Fruit fly (Drosophila melanogaster) Kc167 (cell line): ENCODE measurements around the gene CG3408.

Experiments
- Myc ChIP-seq: fragments of >200 bp; optimal IDR thresholded peaks from 2 replicates; lab custom pipeline; 2017; ENCODE audit warnings: missing external identifiers
- Sin3A ChIP-seq: fragments of >200 bp; optimal IDR thresholded peaks from 2 replicates; lab custom pipeline; 2018; ENCODE audit warnings: missing external identifiers
- h ChIP-seq: fragments of >200 bp; optimal IDR thresholded peaks from 3 replicates; lab custom pipeline; 2018; ENCODE audit warnings: missing external identifiers
- insv ChIP-seq: fragments of >200 bp; optimal IDR thresholded peaks from 3 replicates; lab custom pipeline; 2018; ENCODE audit warnings: missing external identifiers
- psq ChIP-seq: fragments of >200 bp; optimal IDR thresholded peaks from 2 replicates; lab custom pipeline; 2017; ENCODE audit warnings: missing external identifiers
- ttk ChIP-seq: sonication (Bioruptor generic); optimal IDR thresholded peaks from 2 replicates; lab custom pipeline; 2017; ENCODE audit warnings: missing external identifiers

The CG3408 gene

dm6 chr3L:9471151-9471903 is 38.1 kb downstream of the CG3408 start:
- TF ChIP-seq h (lab: Kevin White, UChicago) (no peak), psq (lab: Kevin White, UChicago) (no peak), Sin3A (lab: Kevin White, UChicago) (no peak), ttk (lab: Kevin White, UChicago) (no peak), Myc (lab: Kevin White, UChicago) (no peak), insv (lab: Kevin White, UChicago) (no peak)

- TF ChIP-seq insv (lab: Kevin White, UChicago), result no peak
These were observed 40.3 kb downstream of the CG3408 start for dm6 chr3L:9469079-9469478.

DNA sequence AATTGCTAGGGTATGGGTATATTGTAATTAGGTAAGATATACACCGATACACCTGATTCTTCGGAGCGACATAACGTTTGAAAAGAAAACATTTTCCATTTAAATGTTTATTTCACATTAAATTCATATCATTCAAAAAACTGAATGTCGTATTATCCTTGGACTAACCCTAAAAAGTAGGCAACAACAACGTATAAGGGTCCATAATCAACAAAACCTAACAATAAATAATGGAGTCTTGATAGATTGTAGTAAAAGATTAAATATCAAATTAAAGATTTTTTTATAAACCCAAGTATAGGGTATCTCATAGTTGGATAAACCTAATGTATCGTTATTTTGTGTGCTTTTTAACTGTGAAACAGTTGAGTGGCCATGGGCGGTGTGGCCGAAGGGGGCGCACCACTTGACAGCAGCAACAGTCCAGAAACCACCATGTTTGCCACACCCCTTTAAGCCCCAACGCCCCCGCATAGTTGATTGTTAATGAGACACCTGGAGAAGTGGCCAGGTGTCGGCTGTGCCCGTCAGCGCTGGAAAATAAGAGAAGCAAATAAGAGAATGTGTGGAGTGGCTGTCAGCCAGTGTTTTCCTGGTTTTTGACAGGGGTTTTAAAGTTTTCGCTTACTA is 41.0 kb downstream of the CG3408 start:
- no peak for TF ChIP-seq insv (lab: Kevin White, UChicago)
- TF ChIP-seq ttk (lab: Kevin White, UChicago), result no peak
- no peak for TF ChIP-seq Sin3A (lab: Kevin White, UChicago)
- TF ChIP-seq h (lab: Kevin White, UChicago), result no peak
- no peak for TF ChIP-seq psq (lab: Kevin White, UChicago)
- no peak for TF ChIP-seq Myc (lab: Kevin White, UChicago)

- TF ChIP-seq psq (lab: Kevin White, UChicago) (no peak), Sin3A (lab: Kevin White, UChicago) (no peak), ttk (lab: Kevin White, UChicago) (no peak), insv (lab: Kevin White, UChicago) (no peak), h (lab: Kevin White, UChicago) (no peak), Myc (lab: Kevin White, UChicago) (no peak)
These were observed 41.6 kb downstream of the CG3408 start for dm6 chr3L:9467763-9468206.

DNA sequence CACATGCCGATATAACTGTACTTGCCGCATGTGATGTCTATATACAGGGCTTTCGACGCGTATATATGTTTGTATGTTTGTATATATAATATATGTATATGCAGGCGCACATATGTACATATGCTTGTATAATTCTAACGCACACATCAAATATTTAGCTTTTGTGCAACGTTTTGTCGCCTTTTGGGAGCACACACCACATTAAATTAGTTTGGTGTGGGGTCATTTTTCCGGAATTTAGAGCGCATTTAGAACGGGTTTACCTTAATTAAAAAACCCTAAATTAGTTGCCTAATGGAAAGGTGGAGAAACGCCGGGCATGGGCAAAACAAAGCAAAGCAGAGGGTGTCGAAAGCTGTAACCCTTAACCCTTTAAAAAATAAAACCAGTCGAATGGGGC is 42.1 kb downstream of the CG3408 start:
- TF ChIP-seq psq (lab: Kevin White, UChicago), result no peak
- TF ChIP-seq Sin3A (lab: Kevin White, UChicago), result no peak
- TF ChIP-seq ttk (lab: Kevin White, UChicago), result no peak
- no peak for TF ChIP-seq insv (lab: Kevin White, UChicago)
- TF ChIP-seq h (lab: Kevin White, UChicago), result no peak
- no peak for TF ChIP-seq Myc (lab: Kevin White, UChicago)

dm6 chr3L:9466595-9466994 is 42.8 kb downstream of the CG3408 start:
- TF ChIP-seq Myc (lab: Kevin White, UChicago) (no peak), psq (lab: Kevin White, UChicago) (no peak), Sin3A (lab: Kevin White, UChicago) (no peak), ttk (lab: Kevin White, UChicago) (no peak), insv (lab: Kevin White, UChicago) (no peak), h (lab: Kevin White, UChicago) (no peak)

dm6 chr3L:9465652-9466244 is 43.6 kb downstream of the CG3408 start:
- TF ChIP-seq psq (lab: Kevin White, UChicago) (no peak), Sin3A (lab: Kevin White, UChicago) (no peak), ttk (lab: Kevin White, UChicago) (no peak), insv (lab: Kevin White, UChicago) (no peak), h (lab: Kevin White, UChicago) (no peak), Myc (lab: Kevin White, UChicago) (no peak)

DNA sequence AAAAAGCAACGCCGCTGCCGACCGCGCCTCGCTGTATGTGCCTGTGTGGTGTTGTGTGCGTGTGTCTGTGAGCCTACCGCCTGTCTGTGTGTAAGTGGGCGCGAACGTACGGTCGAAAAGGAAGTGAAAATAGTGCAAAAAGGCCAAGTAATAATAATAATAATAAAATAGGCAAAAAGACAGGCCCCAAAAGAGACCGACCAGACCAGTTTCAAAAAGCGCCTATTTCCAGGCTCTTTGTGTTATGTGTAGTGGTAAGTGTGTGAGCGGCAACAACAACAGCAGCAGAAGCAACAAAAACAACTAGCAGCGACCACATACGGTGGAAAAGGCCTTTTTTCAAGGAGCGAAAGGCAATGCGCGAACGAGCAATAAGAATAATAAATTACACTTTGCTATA is 46.6 kb downstream of the CG3408 start:
- TF ChIP-seq Sin3A (lab: Kevin White, UChicago), result no peak
- TF ChIP-seq h (lab: Kevin White, UChicago), result no peak

dm6 chr3L:9462247-9462769 is 47.1 kb downstream of the CG3408 start:
- TF ChIP-seq Myc (lab: Kevin White, UChicago) (no peak), ttk (lab: Kevin White, UChicago) (no peak), Sin3A (lab: Kevin White, UChicago) (no peak), insv (lab: Kevin White, UChicago) (no peak), h (lab: Kevin White, UChicago) (no peak), psq (lab: Kevin White, UChicago) (no peak)

dm6 chr3L:9461670-9462246 is 47.6 kb downstream of the CG3408 start:
- TF ChIP-seq ttk (lab: Kevin White, UChicago), result no peak
- no peak for TF ChIP-seq h (lab: Kevin White, UChicago)
- no peak for TF ChIP-seq insv (lab: Kevin White, UChicago)
- TF ChIP-seq Myc (lab: Kevin White, UChicago), result no peak
- TF ChIP-seq Sin3A (lab: Kevin White, UChicago), result no peak
- TF ChIP-seq psq (lab: Kevin White, UChicago), result no peak
